Worm (Caenorhabditis elegans) whole organism, L4 larva: Measurements from ENCODE around the gene thoc-5.

Experiments used
- F10B5.3 ChIP-seq: sonication (generic microtip); optimal IDR thresholded peaks from 2 replicates; lab custom pipeline; 2016; ENCODE audit warnings: mild to moderate bottlenecking, missing genetic modification characterization, missing compliant biosample characterization
- F49E8.2 ChIP-seq: sonication (generic microtip); optimal IDR thresholded peaks from 2 replicates; lab custom pipeline; 2016; ENCODE audit warnings: missing compliant biosample characterization, mild to moderate bottlenecking, missing genetic modification characterization, borderline replicate concordance
- T26A8.4 ChIP-seq: fragments of 200-800 bp; sonication (Bioruptor generic); IDR thresholded peaks from 2 replicates; pipeline ENCODE4 v1.3.6; 2022; ENCODE audit warnings: missing genetic modification characterization, missing compliant biosample characterization
- Y48G9A.11 ChIP-seq: fragments of 200-800 bp; sonication (Bioruptor generic); IDR thresholded peaks from 2 replicates; pipeline ENCODE4 v1.3.6; 2022; ENCODE audit warnings: missing genetic modification reagents, missing genetic modification characterization, missing compliant biosample characterization
- Y5F2A.4 ChIP-seq: fragments of 200-800 bp; sonication (Bioruptor generic); optimal IDR thresholded peaks from 2 replicates; lab custom pipeline; 2018; ENCODE audit warnings: mild to moderate bottlenecking, missing genetic modification characterization, missing compliant biosample characterization
- ZK337.2 ChIP-seq: fragments of 200-800 bp; sonication (Bioruptor generic); IDR thresholded peaks from 2 replicates; pipeline ENCODE4 v1.3.6; 2022; ENCODE audit warnings: missing genetic modification reagents, missing genetic modification characterization, missing compliant biosample characterization
- ZK546.5 ChIP-seq, 2 experiments: sonication (generic microtip); optimal IDR thresholded peaks; 2 replicates each; lab custom pipeline; 2017; ENCODE audit warnings: missing biosample characterization in 2 of 2, missing genetic modification characterization in 2 of 2
- aha-1 ChIP-seq: fragments of 150-350 bp; peaks from one replicate; lab custom pipeline; 2014; ENCODE audit warnings: missing biosample characterization, missing genetic modification characterization
- aly-2 ChIP-seq: sonication (generic microtip); optimal IDR thresholded peaks from 2 replicates; lab custom pipeline; 2018; ENCODE audit warnings: missing biosample characterization, missing genetic modification characterization
- ama-1 ChIP-seq: fragments of 150-350 bp; optimal IDR thresholded peaks from 2 replicates; lab custom pipeline; 2014; ENCODE audit warnings: inconsistent platforms, mixed read lengths
- attf-4 ChIP-seq: sonication (generic microtip); optimal IDR thresholded peaks from 3 replicates; lab custom pipeline; 2017; ENCODE audit warnings: missing biosample characterization, missing genetic modification characterization
- ceh-28 ChIP-seq: fragments of 150-350 bp; optimal IDR thresholded peaks from 2 replicates; lab custom pipeline; 2014; ENCODE audit warnings: missing biosample characterization, missing genetic modification reagents, missing genetic modification characterization
- ceh-44 ChIP-seq: fragments of 200-800 bp; sonication (Bioruptor generic); IDR thresholded peaks from 2 replicates; pipeline ENCODE4 v1.3.6; 2022; ENCODE audit warnings: missing genetic modification reagents, missing genetic modification characterization, missing compliant biosample characterization
- ces-1 ChIP-seq: fragments of 150-350 bp; sonication (generic microtip); optimal IDR thresholded peaks from 4 replicates; lab custom pipeline; 2014; ENCODE audit warnings: missing biosample characterization, missing genetic modification reagents, missing genetic modification characterization
- daf-12 ChIP-seq: fragments of 150-350 bp; optimal IDR thresholded peaks from 2 replicates; lab custom pipeline; 2014; ENCODE audit warnings: missing biosample characterization, missing genetic modification reagents, missing genetic modification characterization
- daf-8 ChIP-seq: fragments of 200-800 bp; sonication (Bioruptor generic); IDR thresholded peaks from 2 replicates; pipeline ENCODE4 v1.3.6; 2022; ENCODE audit warnings: missing genetic modification characterization, missing compliant biosample characterization
- dmd-6 ChIP-seq: fragments of 200-800 bp; sonication (Bioruptor generic); IDR thresholded peaks from 2 replicates; pipeline ENCODE4 v1.3.6; 2022; ENCODE audit warnings: missing genetic modification reagents, missing genetic modification characterization, missing compliant biosample characterization
- dve-1 ChIP-seq: sonication (generic microtip); optimal IDR thresholded peaks from 2 replicates; lab custom pipeline; 2017; ENCODE audit warnings: antibody characterized with exemption, mild to moderate bottlenecking, missing genetic modification characterization, missing compliant biosample characterization; ENCODE audit not compliant: insufficient read depth
- egl-27 ChIP-seq: sonication (generic microtip); optimal IDR thresholded peaks from 3 replicates; lab custom pipeline; 2017; ENCODE audit warnings: missing biosample characterization, missing genetic modification reagents, missing genetic modification characterization
- hif-1 ChIP-seq, 2 experiments: sonication (generic microtip); optimal IDR thresholded peaks; 2 replicates each; lab custom pipeline; 2016 to 2017; ENCODE audit warnings: missing compliant biosample characterization in 2 of 2, missing genetic modification characterization in 2 of 2, missing genetic modification reagents in 2 of 2, missing genotype in 2 of 2, mild to moderate bottlenecking in 1 of 2
- jun-1 ChIP-seq: fragments of 150-350 bp; optimal IDR thresholded peaks from 2 replicates; lab custom pipeline; 2014; ENCODE audit warnings: missing biosample characterization, missing genetic modification reagents, missing genetic modification characterization
- lim-7 ChIP-seq: fragments of 200-800 bp; sonication (Bioruptor generic); IDR thresholded peaks from 2 replicates; pipeline ENCODE4 v1.3.6; 2022; ENCODE audit warnings: missing genetic modification characterization, missing compliant biosample characterization
- lin-1 ChIP-seq: fragments of 200-800 bp; sonication (Bioruptor generic); IDR thresholded peaks from 2 replicates; pipeline ENCODE4 v1.3.6; 2022; ENCODE audit warnings: missing genetic modification reagents, missing genetic modification characterization, missing compliant biosample characterization
- lin-13 ChIP-seq: fragments of 150-350 bp; optimal IDR thresholded peaks from 2 replicates; lab custom pipeline; 2014; ENCODE audit warnings: missing biosample characterization, missing genetic modification reagents, missing genetic modification characterization
- lin-38 ChIP-seq: fragments of 200-800 bp; sonication (Bioruptor generic); IDR thresholded peaks from 2 replicates; pipeline ENCODE4 v1.3.6; 2022; ENCODE audit warnings: missing genetic modification reagents, missing genetic modification characterization, missing compliant biosample characterization
- lin-39 ChIP-seq: fragments of 150-350 bp; optimal IDR thresholded peaks from 2 replicates; lab custom pipeline; 2014; ENCODE audit warnings: missing biosample characterization, missing genetic modification reagents, missing genetic modification characterization
- madf-5 ChIP-seq, 2 experiments: fragments of 200-800 bp; sonication (Bioruptor generic); IDR thresholded peaks; 2 replicates each; pipeline ENCODE4 v1.3.6; 2022; ENCODE audit warnings: missing compliant biosample characterization in 2 of 2, missing genetic modification characterization in 2 of 2
- madf-9 ChIP-seq: fragments of 200-800 bp; sonication (Bioruptor generic); conservative IDR thresholded peaks from 2 replicates; pipeline ENCODE4 v1.3.6; 2022; ENCODE audit warnings: missing genetic modification reagents, missing genetic modification characterization, missing compliant biosample characterization
- mep-1 ChIP-seq: fragments of 150-350 bp; sonication (generic microtip); optimal IDR thresholded peaks from 3 replicates; lab custom pipeline; 2014; ENCODE audit warnings: missing biosample characterization, missing genetic modification characterization
- mxl-2 ChIP-seq: fragments of 200-800 bp; sonication (Bioruptor generic); conservative IDR thresholded peaks from 2 replicates; pipeline ENCODE4 v1.3.6; 2022; ENCODE audit warnings: missing genetic modification reagents, missing genetic modification characterization, missing compliant biosample characterization
- mxl-3 ChIP-seq: fragments of 200-800 bp; sonication (Bioruptor generic); optimal IDR thresholded peaks from 2 replicates; lab custom pipeline; 2018; ENCODE audit warnings: mild to moderate bottlenecking, missing genetic modification characterization, missing compliant biosample characterization
- nhr-10 ChIP-seq: fragments of 150-350 bp; optimal IDR thresholded peaks from 2 replicates; lab custom pipeline; 2014; ENCODE audit warnings: missing biosample characterization, missing genetic modification characterization
- nhr-102 ChIP-seq: sonication (generic microtip); optimal IDR thresholded peaks from 2 replicates; lab custom pipeline; 2016; ENCODE audit warnings: mild to moderate bottlenecking, missing genetic modification characterization, moderate library complexity, missing compliant biosample characterization
- nhr-11 ChIP-seq: fragments of 150-350 bp; optimal IDR thresholded peaks from 2 replicates; lab custom pipeline; 2014; ENCODE audit warnings: missing biosample characterization, missing genetic modification characterization
- nhr-28 ChIP-seq: fragments of 150-350 bp; optimal IDR thresholded peaks from 2 replicates; lab custom pipeline; 2014; ENCODE audit warnings: missing biosample characterization, missing genetic modification characterization
- nhr-41 ChIP-seq: fragments of 200-800 bp; sonication (Bioruptor generic); IDR thresholded peaks from 2 replicates; pipeline ENCODE4 v1.3.6; 2022; ENCODE audit warnings: missing genetic modification reagents, missing genetic modification characterization, missing compliant biosample characterization
- nhr-6 ChIP-seq: fragments of 150-350 bp; optimal IDR thresholded peaks from 2 replicates; lab custom pipeline; 2014; ENCODE audit warnings: missing biosample characterization, missing genetic modification characterization
- nhr-76 ChIP-seq: fragments of 150-350 bp; optimal IDR thresholded peaks from 2 replicates; lab custom pipeline; 2014; ENCODE audit warnings: missing biosample characterization, missing genetic modification characterization
- nhr-77 ChIP-seq: fragments of 150-350 bp; optimal IDR thresholded peaks from 2 replicates; lab custom pipeline; 2014; ENCODE audit warnings: missing biosample characterization, missing genetic modification characterization
- pqm-1 ChIP-seq: sonication (generic microtip); optimal IDR thresholded peaks from 2 replicates; lab custom pipeline; 2017; ENCODE audit warnings: missing biosample characterization, missing genetic modification characterization
- rbr-2 ChIP-seq: sonication (generic microtip); optimal IDR thresholded peaks from 2 replicates; lab custom pipeline; 2016; ENCODE audit warnings: missing genotype, missing genetic modification characterization, missing compliant biosample characterization
- saeg-2 ChIP-seq: fragments of 200-800 bp; sonication (Bioruptor generic); IDR thresholded peaks from 2 replicates; pipeline ENCODE4 v1.3.6; 2022; ENCODE audit warnings: missing genetic modification reagents, missing genetic modification characterization, missing compliant biosample characterization
- sdz-12 ChIP-seq: fragments of 200-800 bp; sonication (Bioruptor generic); optimal IDR thresholded peaks from 2 replicates; lab custom pipeline; 2018; ENCODE audit warnings: mild to moderate bottlenecking, missing genetic modification characterization, missing compliant biosample characterization
- skn-1 ChIP-seq: fragments of 150-350 bp; optimal IDR thresholded peaks from 2 replicates; lab custom pipeline; 2014; ENCODE audit warnings: missing biosample characterization, missing genetic modification characterization
- spr-1 ChIP-seq: sonication (generic microtip); optimal IDR thresholded peaks from 2 replicates; lab custom pipeline; 2016; ENCODE audit warnings: mild to moderate bottlenecking, missing genetic modification characterization, missing compliant biosample characterization
- spr-3 ChIP-seq: fragments of 200-800 bp; sonication (Bioruptor generic); optimal IDR thresholded peaks from 2 replicates; lab custom pipeline; 2018; ENCODE audit warnings: mild to moderate bottlenecking, missing genetic modification characterization, missing compliant biosample characterization
- tra-1 ChIP-seq: fragments of 200-800 bp; sonication (Bioruptor generic); IDR thresholded peaks from 2 replicates; pipeline ENCODE4 v1.3.6; 2022; ENCODE audit warnings: missing genetic modification reagents, missing genetic modification characterization, missing compliant biosample characterization
- unc-130 ChIP-seq: sonication (generic microtip); optimal IDR thresholded peaks from 2 replicates; lab custom pipeline; 2016; ENCODE audit warnings: missing genetic modification reagents, missing genetic modification characterization, missing compliant biosample characterization
- vab-7 ChIP-seq: fragments of 200-800 bp; sonication (Bioruptor generic); IDR thresholded peaks from 2 replicates; pipeline ENCODE4 v1.3.6; 2022; ENCODE audit warnings: missing genetic modification reagents, missing genetic modification characterization, missing compliant biosample characterization
- zag-1 ChIP-seq: fragments of 150-350 bp; optimal IDR thresholded peaks from 2 replicates; lab custom pipeline; 2014; ENCODE audit warnings: missing biosample characterization, missing genetic modification characterization
- zfp-2 ChIP-seq: sonication (generic microtip); optimal IDR thresholded peaks from 2 replicates; lab custom pipeline; 2016; ENCODE audit warnings: mild to moderate bottlenecking, missing genetic modification characterization, missing compliant biosample characterization
- ztf-11 ChIP-seq: fragments of 150-350 bp; optimal IDR thresholded peaks from 2 replicates; lab custom pipeline; 2014; ENCODE audit warnings: missing biosample characterization, missing genetic modification characterization
- ztf-7 ChIP-seq: fragments of 150-350 bp; optimal IDR thresholded peaks from 2 replicates; lab custom pipeline; 2014; ENCODE audit warnings: missing biosample characterization, missing genetic modification characterization

thoc-5 gene

DNA sequence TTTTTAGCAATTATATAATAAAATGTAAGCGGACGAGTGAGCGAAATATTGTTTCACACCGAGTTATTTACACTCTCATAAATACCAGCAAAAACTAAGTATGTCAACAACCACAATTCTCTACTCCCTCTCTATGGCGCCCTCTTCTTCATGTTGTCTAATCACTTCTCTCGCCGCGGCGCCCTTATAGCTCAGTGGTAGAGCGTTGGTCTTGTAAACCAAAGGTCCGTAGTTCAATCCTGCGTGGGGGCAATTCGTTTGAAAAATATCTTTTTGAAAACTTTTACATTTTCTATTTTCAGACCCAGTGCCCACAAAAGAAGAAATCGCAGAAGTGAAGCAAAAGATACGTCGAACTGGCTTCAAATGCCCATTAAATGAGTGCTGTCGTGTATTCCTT, 43.5 kb downstream of the thoc-5 start (continued):
- peak; percentile 86 for TF ChIP-seq lin-38 (GFP tag; lab: Robert Waterston, UW)
- no peak for TF ChIP-seq daf-12 (tag; lab: Kevin White, UChicago)
- TF ChIP-seq jun-1 (tag; lab: Kevin White, UChicago) = no peak
- no peak for TF ChIP-seq aly-2
- TF ChIP-seq dve-1 (tag; lab: Kevin White, UChicago) = peak; percentile 29
- TF ChIP-seq lin-1 (GFP tag; lab: Robert Waterston, UW) = peak; percentile 84
- TF ChIP-seq madf-9 (GFP tag; lab: Robert Waterston, UW) = peak; percentile 89
- TF ChIP-seq spr-1 (tag; lab: Kevin White, UChicago) = peak; percentile 69
- TF ChIP-seq ceh-44 = peak; percentile 78
- TF ChIP-seq daf-8 (GFP tag; lab: Robert Waterston, UW) = 0 out of 2 replicates have a peak, but pooled peaks have one; percentile 65
- TF ChIP-seq nhr-76 = no peak
- TF ChIP-seq nhr-28 = no peak
- TF ChIP-seq F10B5.3 = peak; percentile 59
- peak; percentile 0 for TF ChIP-seq nhr-77 (tag; lab: Kevin White, UChicago)
- TF ChIP-seq nhr-10 (tag; lab: Kevin White, UChicago) = no peak
- no peak for TF ChIP-seq ces-1 (GFP tag; lab: Kevin White, UChicago)
- peak; percentile 83 for TF ChIP-seq tra-1 (GFP tag; lab: Robert Waterston, UW)
- peak; percentile 66 for TF ChIP-seq dmd-6 (GFP tag; lab: Robert Waterston, UW)
- peak; percentile 20 for TF ChIP-seq nhr-11 (tag; lab: Kevin White, UChicago)
- TF ChIP-seq nhr-6 = no peak
- peak; percentile 56 for TF ChIP-seq nhr-102 (tag; lab: Kevin White, UChicago)
- TF ChIP-seq ztf-11 (tag; lab: Kevin White, UChicago) = no peak
- no peak for TF ChIP-seq lin-39 (tag; lab: Kevin White, UChicago)
- peak; percentile 63 for TF ChIP-seq ztf-7
- TF ChIP-seq unc-130 (GFP tag; lab: Kevin White, UChicago) = peak; percentile 79
- peak; percentile 99 for TF ChIP-seq lim-7 (GFP tag; lab: Robert Waterston, UW)
- TF ChIP-seq hif-1 (tag; optimal IDR thresholded peaks at IDR 0.05; lab: Kevin White, UChicago) = peak; percentile 15 to 62
- TF ChIP-seq T26A8.4 = peak; percentile 91
- peak; percentile 90 for TF ChIP-seq Y48G9A.11 (GFP tag; lab: Robert Waterston, UW)
- TF ChIP-seq F49E8.2 (tag; lab: Kevin White, UChicago) = peak; percentile 61
- peak; percentile 92 for TF ChIP-seq sdz-12
- TF ChIP-seq lin-13 (GFP tag; lab: Kevin White, UChicago) = peak; percentile 54
- TF ChIP-seq egl-27 (tag; lab: Kevin White, UChicago) = no peak
- TF ChIP-seq mxl-3 (GFP tag; lab: Kevin White, UChicago) = peak; percentile 75
- peak; percentile 96 for TF ChIP-seq nhr-41
- TF ChIP-seq saeg-2 (GFP tag; lab: Robert Waterston, UW) = 0 out of 2 replicates have a peak, but pooled peaks have one; percentile 72
- TF ChIP-seq zag-1 (tag; lab: Kevin White, UChicago) = no peak
- TF ChIP-seq Y5F2A.4 (GFP tag; lab: Kevin White, UChicago) = peak; percentile 79
- peak; percentile 61 for TF ChIP-seq mep-1 (tag; lab: Kevin White, UChicago)
- no peak for TF ChIP-seq pqm-1 (tag; lab: Kevin White, UChicago)
- TF ChIP-seq ZK337.2 (GFP tag; lab: Robert Waterston, UW) = peak; percentile 84
- peak; percentile 82 for TF ChIP-seq spr-3 (GFP tag; lab: Kevin White, UChicago)
- TF ChIP-seq zfp-2 (tag; lab: Kevin White, UChicago) = no peak
- no peak for TF ChIP-seq attf-4
- TF ChIP-seq ZK546.5 (tag; optimal IDR thresholded peaks at IDR 0.05; lab: Kevin White, UChicago) = no peak
- no peak for TF ChIP-seq skn-1 (tag; lab: Kevin White, UChicago)
- peak; percentile 89 for TF ChIP-seq vab-7 (GFP tag; lab: Robert Waterston, UW)
- peak; percentile 37 for TF ChIP-seq aha-1
- no peak for TF ChIP-seq ceh-28 (tag; lab: Kevin White, UChicago)
- TF ChIP-seq rbr-2 = peak; percentile 69
- TF ChIP-seq ama-1 = no peak
- TF ChIP-seq mxl-2 (GFP tag; lab: Robert Waterston, UW) = peak; percentile 86
- TF ChIP-seq madf-5 (GFP tag; IDR thresholded peaks at IDR 0.05; lab: Robert Waterston, UW) = peak; percentile 88 to 97
